Fruit fly (Drosophila melanogaster): ENCODE measurements around the gene Qsox4.

The Qsox4 gene

dm6 chr3R:23702461-23702860 is at the start of gene Qsox4:
TSS of gene Qsox4 (plus strand) at chr3R:23702761.
- TF ChIP-seq insv (optimal IDR thresholded peaks at IDR 0.05) (no peak), h (optimal IDR thresholded peaks at IDR 0.05) (no peak), ttk (optimal IDR thresholded peaks at IDR 0.05) (no peak), Myc (optimal IDR thresholded peaks at IDR 0.05) (no peak), psq (optimal IDR thresholded peaks at IDR 0.05) (no peak), Sin3A (optimal IDR thresholded peaks at IDR 0.05) (no peak)

dm6 chr3R:23655501-23655900 is 47.1 kb upstream of the Qsox4 start:
- no peak for TF ChIP-seq Myc (optimal IDR thresholded peaks at IDR 0.05)
- TF ChIP-seq h (optimal IDR thresholded peaks at IDR 0.05): no peak
- TF ChIP-seq psq (optimal IDR thresholded peaks at IDR 0.05): no peak
- no peak for TF ChIP-seq Sin3A (optimal IDR thresholded peaks at IDR 0.05)
- TF ChIP-seq insv (optimal IDR thresholded peaks at IDR 0.05): no peak
- no peak for TF ChIP-seq ttk (optimal IDR thresholded peaks at IDR 0.05)

dm6 chr3R:23657357-23658318 is 44.9 kb upstream of the Qsox4 start:
- TF ChIP-seq Sin3A (optimal IDR thresholded peaks at IDR 0.05): no peak
- no peak for TF ChIP-seq psq (optimal IDR thresholded peaks at IDR 0.05)
- no peak for TF ChIP-seq Myc (optimal IDR thresholded peaks at IDR 0.05)
- no peak for TF ChIP-seq h (optimal IDR thresholded peaks at IDR 0.05)

- TF ChIP-seq insv (optimal IDR thresholded peaks at IDR 0.05) (no peak), ttk (optimal IDR thresholded peaks at IDR 0.05) (no peak), Myc (optimal IDR thresholded peaks at IDR 0.05) (no peak), Sin3A (optimal IDR thresholded peaks at IDR 0.05) (no peak), h (optimal IDR thresholded peaks at IDR 0.05) (no peak), psq (optimal IDR thresholded peaks at IDR 0.05) (no peak)
Measured at dm6 chr3R:23658948-23659347, 43.6 kb upstream of the Qsox4 start.

- TF ChIP-seq psq (optimal IDR thresholded peaks at IDR 0.05): no peak
- no peak for TF ChIP-seq h (optimal IDR thresholded peaks at IDR 0.05)
Measured at dm6 chr3R:23659598-23659997, 43.0 kb upstream of the Qsox4 start.

- TF ChIP-seq Sin3A (optimal IDR thresholded peaks at IDR 0.05) (no peak), insv (optimal IDR thresholded peaks at IDR 0.05) (no peak), Myc (optimal IDR thresholded peaks at IDR 0.05) (no peak), ttk (optimal IDR thresholded peaks at IDR 0.05) (no peak), psq (optimal IDR thresholded peaks at IDR 0.05) (no peak), h (optimal IDR thresholded peaks at IDR 0.05) (no peak)
Measured at dm6 chr3R:23662782-23663181, 39.8 kb upstream of the Qsox4 start.

dm6 chr3R:23664437-23664836 is 38.1 kb upstream of the Qsox4 start:
- no peak for TF ChIP-seq psq (optimal IDR thresholded peaks at IDR 0.05)
- no peak for TF ChIP-seq insv (optimal IDR thresholded peaks at IDR 0.05)
- TF ChIP-seq h (optimal IDR thresholded peaks at IDR 0.05): no peak
- no peak for TF ChIP-seq Myc (optimal IDR thresholded peaks at IDR 0.05)
- TF ChIP-seq Sin3A (optimal IDR thresholded peaks at IDR 0.05): no peak
- TF ChIP-seq ttk (optimal IDR thresholded peaks at IDR 0.05): no peak

- no peak for TF ChIP-seq psq (optimal IDR thresholded peaks at IDR 0.05)
- TF ChIP-seq Sin3A (optimal IDR thresholded peaks at IDR 0.05): no peak
- no peak for TF ChIP-seq Myc (optimal IDR thresholded peaks at IDR 0.05)
- no peak for TF ChIP-seq h (optimal IDR thresholded peaks at IDR 0.05)
- TF ChIP-seq insv (optimal IDR thresholded peaks at IDR 0.05): no peak
- no peak for TF ChIP-seq ttk (optimal IDR thresholded peaks at IDR 0.05)
Measured at dm6 chr3R:23666672-23667211, 35.8 kb upstream of the Qsox4 start.

- TF ChIP-seq ttk (optimal IDR thresholded peaks at IDR 0.05) (no peak), Myc (optimal IDR thresholded peaks at IDR 0.05) (no peak), insv (optimal IDR thresholded peaks at IDR 0.05) (no peak), h (optimal IDR thresholded peaks at IDR 0.05) (no peak), psq (optimal IDR thresholded peaks at IDR 0.05) (no peak), Sin3A (optimal IDR thresholded peaks at IDR 0.05) (no peak)
Measured at dm6 chr3R:23667451-23667850, 35.1 kb upstream of the Qsox4 start.

dm6 chr3R:23668583-23668982 is 34.0 kb upstream of the Qsox4 start:
- TF ChIP-seq psq (optimal IDR thresholded peaks at IDR 0.05): no peak
- no peak for TF ChIP-seq Sin3A (optimal IDR thresholded peaks at IDR 0.05)

- no peak for TF ChIP-seq Myc (optimal IDR thresholded peaks at IDR 0.05)
- no peak for TF ChIP-seq h (optimal IDR thresholded peaks at IDR 0.05)
- TF ChIP-seq insv (optimal IDR thresholded peaks at IDR 0.05): no peak
- no peak for TF ChIP-seq Sin3A (optimal IDR thresholded peaks at IDR 0.05)
- no peak for TF ChIP-seq psq (optimal IDR thresholded peaks at IDR 0.05)
Measured at dm6 chr3R:23669401-23670216, 33.0 kb upstream of the Qsox4 start, which contains the start of gene CG31145. TSS of gene CG31145 (minus strand) at chr3R:23669659.

dm6 chr3R:23673084-23673483 is 29.5 kb upstream of the Qsox4 start:
- TF ChIP-seq Myc (optimal IDR thresholded peaks at IDR 0.05) (no peak), insv (optimal IDR thresholded peaks at IDR 0.05) (no peak), Sin3A (optimal IDR thresholded peaks at IDR 0.05) (no peak), ttk (optimal IDR thresholded peaks at IDR 0.05) (no peak), psq (optimal IDR thresholded peaks at IDR 0.05) (no peak), h (optimal IDR thresholded peaks at IDR 0.05) (no peak)

Data from Kc167 (cell line).